Fruit fly (Drosophila melanogaster): ENCODE results near the gene MED7.

The MED7 gene

dm6 chr3R:10767526-10767925 is 6.7 kb upstream of the MED7 start, which contains the start of gene TfIIFbeta:
TSS of gene TfIIFbeta (minus strand) at chr3R:10767804.
- TF ChIP-seq cnc (optimal IDR thresholded peaks at IDR 0.05): no peak
- TF ChIP-seq ovo (GFP tag; optimal IDR thresholded peaks at IDR 0.05): no peak
- no peak for TF ChIP-seq CG12768 (GFP tag; optimal IDR thresholded peaks at IDR 0.05)
- TF ChIP-seq Mnt (GFP tag; optimal IDR thresholded peaks at IDR 0.05): no peak

- TF ChIP-seq CG1620 (GFP tag; optimal IDR thresholded peaks at IDR 0.05) (no peak), cnc (optimal IDR thresholded peaks at IDR 0.05) (no peak), CG12768 (GFP tag; optimal IDR thresholded peaks at IDR 0.05) (no peak), CG5204 (GFP tag; optimal IDR thresholded peaks at IDR 0.05) (no peak), pad (GFP tag; optimal IDR thresholded peaks at IDR 0.05) (no peak), CG11617 (GFP tag; optimal IDR thresholded peaks at IDR 0.05) (no peak), Clk (GFP tag; optimal IDR thresholded peaks at IDR 0.05) (no peak), cic (GFP tag; optimal IDR thresholded peaks at IDR 0.05) (no peak), tj (GFP tag; optimal IDR thresholded peaks at IDR 0.05) (no peak), Mnt (GFP tag; optimal IDR thresholded peaks at IDR 0.05) (no peak), CG7045 (GFP tag; optimal IDR thresholded peaks at IDR 0.05) (no peak), CG14711 (tag; optimal IDR thresholded peaks at IDR 0.05) (no peak), Crg-1 (GFP tag; optimal IDR thresholded peaks at IDR 0.05) (no peak)
Measured at dm6 chr3R:10761980-10762379, 1.1 kb upstream of the MED7 start.

- peak; percentile 15 for TF ChIP-seq CG5204 (GFP tag; optimal IDR thresholded peaks at IDR 0.05)
- TF ChIP-seq CG7101 (tag; optimal IDR thresholded peaks at IDR 0.05): no peak
- TF ChIP-seq cic (GFP tag; optimal IDR thresholded peaks at IDR 0.05): peak; percentile 70
- TF ChIP-seq Crg-1 (GFP tag; optimal IDR thresholded peaks at IDR 0.05): no peak
- peak; percentile 30 for TF ChIP-seq CG7045 (GFP tag; optimal IDR thresholded peaks at IDR 0.05)
- TF ChIP-seq tj (GFP tag; optimal IDR thresholded peaks at IDR 0.05): no peak
- TF ChIP-seq CG14711 (tag; optimal IDR thresholded peaks at IDR 0.05): no peak
- no peak for TF ChIP-seq Clk (GFP tag; optimal IDR thresholded peaks at IDR 0.05)
Measured at dm6 chr3R:10759348-10759847, 1.4 kb downstream of the MED7 start, which contains the start of gene CG31272. TSS of gene CG31272 (minus strand) at chr3R:10759398.

- TF ChIP-seq CG7045 (GFP tag; optimal IDR thresholded peaks at IDR 0.05) (no peak), cic (GFP tag; optimal IDR thresholded peaks at IDR 0.05) (no peak), Hr96 (GFP tag; optimal IDR thresholded peaks at IDR 0.05) (no peak), CG1620 (GFP tag; optimal IDR thresholded peaks at IDR 0.05) (no peak), Mnt (GFP tag; optimal IDR thresholded peaks at IDR 0.05) (no peak), tj (GFP tag; optimal IDR thresholded peaks at IDR 0.05) (no peak), toe (GFP tag; optimal IDR thresholded peaks at IDR 0.05) (no peak), CG5204 (GFP tag; optimal IDR thresholded peaks at IDR 0.05) (no peak), Crg-1 (GFP tag; optimal IDR thresholded peaks at IDR 0.05) (no peak), bab1 (GFP tag; optimal IDR thresholded peaks at IDR 0.05) (no peak), pad (GFP tag; optimal IDR thresholded peaks at IDR 0.05) (no peak), CG11617 (GFP tag; optimal IDR thresholded peaks at IDR 0.05) (no peak), CG14711 (tag; optimal IDR thresholded peaks at IDR 0.05) (no peak), CG33017 (tag; optimal IDR thresholded peaks at IDR 0.05) (no peak)
Measured at dm6 chr3R:10755534-10755933, 5.3 kb downstream of the MED7 start, which contains the start of gene CG14691. TSS of gene CG14691 (minus strand) at chr3R:10755634.

dm6 chr3R:10751061-10751460 is 9.8 kb downstream of the MED7 start, which contains the start of gene TkR86C:
TSS of gene TkR86C (minus strand) at chr3R:10751228.
- TF ChIP-seq ovo (GFP tag; optimal IDR thresholded peaks at IDR 0.05) (no peak), CG14711 (tag; optimal IDR thresholded peaks at IDR 0.05) (no peak), CG1620 (GFP tag; optimal IDR thresholded peaks at IDR 0.05) (no peak), CG5204 (GFP tag; optimal IDR thresholded peaks at IDR 0.05) (no peak), CG11617 (GFP tag; optimal IDR thresholded peaks at IDR 0.05) (no peak), CG7045 (GFP tag; optimal IDR thresholded peaks at IDR 0.05) (no peak), kay (GFP tag; ENCODE audit: borderline replicate concordance) (no peak), Crg-1 (GFP tag; optimal IDR thresholded peaks at IDR 0.05) (no peak), Hr96 (GFP tag; optimal IDR thresholded peaks at IDR 0.05) (no peak), CG7101 (tag; optimal IDR thresholded peaks at IDR 0.05) (no peak), CG33017 (tag; optimal IDR thresholded peaks at IDR 0.05) (no peak), toe (GFP tag; optimal IDR thresholded peaks at IDR 0.05) (no peak), bab1 (GFP tag; optimal IDR thresholded peaks at IDR 0.05) (no peak)

dm6 chr3R:10747650-10748049 is 13.2 kb downstream of the MED7 start:
- no peak for TF ChIP-seq CG7101 (tag; optimal IDR thresholded peaks at IDR 0.05)
- TF ChIP-seq Hr96 (GFP tag; optimal IDR thresholded peaks at IDR 0.05): no peak
- no peak for TF ChIP-seq CG1620 (GFP tag; optimal IDR thresholded peaks at IDR 0.05)
- TF ChIP-seq cnc (optimal IDR thresholded peaks at IDR 0.05): no peak
- TF ChIP-seq bab1 (GFP tag; optimal IDR thresholded peaks at IDR 0.05): no peak
- TF ChIP-seq pad (GFP tag; optimal IDR thresholded peaks at IDR 0.05): no peak
- no peak for TF ChIP-seq CG14711 (tag; optimal IDR thresholded peaks at IDR 0.05)
- TF ChIP-seq ovo (GFP tag; optimal IDR thresholded peaks at IDR 0.05): no peak
- TF ChIP-seq Clk (GFP tag; optimal IDR thresholded peaks at IDR 0.05): no peak
- no peak for TF ChIP-seq Crg-1 (GFP tag; optimal IDR thresholded peaks at IDR 0.05)
- no peak for TF ChIP-seq CG33017 (tag; optimal IDR thresholded peaks at IDR 0.05)
- TF ChIP-seq kay (GFP tag; ENCODE audit: borderline replicate concordance): no peak
- TF ChIP-seq toe (GFP tag; optimal IDR thresholded peaks at IDR 0.05): no peak
- no peak for TF ChIP-seq Mnt (GFP tag; optimal IDR thresholded peaks at IDR 0.05)
- no peak for TF ChIP-seq cic (GFP tag; optimal IDR thresholded peaks at IDR 0.05)
- TF ChIP-seq CG5204 (GFP tag; optimal IDR thresholded peaks at IDR 0.05): no peak
- TF ChIP-seq tj (GFP tag; optimal IDR thresholded peaks at IDR 0.05): no peak

- TF ChIP-seq CG1620 (GFP tag; optimal IDR thresholded peaks at IDR 0.05): no peak
Measured at dm6 chr3R:10735857-10736256, 25.0 kb downstream of the MED7 start, which contains the start of gene tomboy20. TSS of gene tomboy20 (minus strand) at chr3R:10735957.

Data from whole organism, adult.